Worm (Caenorhabditis elegans) whole organism, late embryonic: ENCODE results near the gene clc-17.

ENCODE experiments used
- F13H6.1 ChIP-seq: sonication (generic microtip); optimal IDR thresholded peaks from 2 replicates; lab custom pipeline; 2016; ENCODE audit warnings: missing genetic modification characterization, missing compliant biosample characterization
- ama-1 ChIP-seq: fragments of 150-350 bp; optimal IDR thresholded peaks from 2 replicates; lab custom pipeline; 2014
- ceh-18 ChIP-seq: sonication (generic microtip); optimal IDR thresholded peaks from 2 replicates; lab custom pipeline; 2016; ENCODE audit warnings: missing genetic modification characterization, missing compliant biosample characterization
- ceh-31 ChIP-seq: sonication (generic microtip); optimal IDR thresholded peaks from 2 replicates; lab custom pipeline; 2016; ENCODE audit warnings: missing genetic modification characterization, missing compliant biosample characterization
- elt-2 ChIP-seq: sonication (generic microtip); optimal IDR thresholded peaks from 2 replicates; lab custom pipeline; 2016; ENCODE audit warnings: missing genetic modification reagents, missing genetic modification characterization, missing compliant biosample characterization
- nhr-11 ChIP-seq: fragments of 150-350 bp; optimal IDR thresholded peaks from 2 replicates; lab custom pipeline; 2014; ENCODE audit warnings: missing biosample characterization, missing genetic modification characterization
- ref-2 ChIP-seq: sonication (generic microtip); optimal IDR thresholded peaks from 2 replicates; lab custom pipeline; 2016; ENCODE audit warnings: missing genetic modification characterization, missing compliant biosample characterization
- unc-86 ChIP-seq: sonication (generic microtip); optimal IDR thresholded peaks from 2 replicates; lab custom pipeline; 2016; ENCODE audit warnings: missing genetic modification characterization, missing compliant biosample characterization

DNA sequence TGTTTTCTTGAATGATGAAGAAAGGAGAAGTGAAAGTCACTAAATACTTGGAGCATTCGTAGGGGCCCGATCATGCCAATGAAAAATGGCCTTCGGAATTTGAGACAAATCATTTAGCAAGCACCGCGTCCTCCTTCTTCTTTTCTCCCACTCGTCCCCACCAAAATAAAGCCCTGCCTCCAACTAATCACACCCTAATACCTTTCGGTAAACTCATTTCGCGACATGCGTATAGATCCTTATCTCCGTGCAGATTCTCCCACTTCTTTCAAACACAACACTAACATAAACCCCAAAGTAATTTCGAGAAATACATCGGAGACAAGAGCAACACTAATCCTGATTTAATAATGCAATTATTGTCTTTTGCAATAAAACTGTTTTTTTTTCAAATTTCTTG lies 30.5 kb downstream of the clc-17 start:
- TF ChIP-seq F13H6.1: no peak
- no peak for TF ChIP-seq elt-2 (tag; lab: Kevin White, UChicago)
- TF ChIP-seq nhr-11 (tag; lab: Kevin White, UChicago): no peak
- no peak for TF ChIP-seq ceh-31 (tag; lab: Kevin White, UChicago)
- no peak for TF ChIP-seq ceh-18 (tag; lab: Kevin White, UChicago)
- no peak for TF ChIP-seq unc-86 (tag; lab: Kevin White, UChicago)
- no peak for TF ChIP-seq ama-1
- no peak for TF ChIP-seq ref-2 (tag; lab: Kevin White, UChicago)
